Worm (Caenorhabditis elegans) whole organism, L2 larva: ENCODE measurements around the gene C05C8.1.
A peak's percentile ranks its signal among the peaks of the same experiment; 100 is the strongest.

Experiments used
- C34F6.9 ChIP-seq: fragments of 150-350 bp; optimal IDR thresholded peaks from 2 replicates; lab custom pipeline; 2014; ENCODE audit warnings: missing biosample characterization, missing genetic modification characterization
- Y55F3AM.14 ChIP-seq: fragments of 200-800 bp; sonication (Bioruptor generic); optimal IDR thresholded peaks from 2 replicates; lab custom pipeline; 2018; ENCODE audit warnings: mild to moderate bottlenecking, missing genetic modification characterization, missing compliant biosample characterization
- ZK546.5 ChIP-seq: sonication (generic microtip); optimal IDR thresholded peaks from 2 replicates; lab custom pipeline; 2017; ENCODE audit warnings: missing biosample characterization, missing genetic modification characterization
- aly-2 ChIP-seq: fragments of 150-350 bp; optimal IDR thresholded peaks from 2 replicates; lab custom pipeline; 2014; ENCODE audit warnings: missing biosample characterization, missing genetic modification characterization
- ama-1 ChIP-seq: fragments of 150-350 bp; optimal IDR thresholded peaks from 2 replicates; lab custom pipeline; 2018; ENCODE audit warnings: inconsistent platforms
- blmp-1 ChIP-seq: sonication (generic microtip); optimal IDR thresholded peaks from 2 replicates; lab custom pipeline; 2017; ENCODE audit warnings: missing genetic modification characterization, mild to moderate bottlenecking, missing compliant biosample characterization, antibody characterized with exemption, moderate library complexity; ENCODE audit not compliant: insufficient read depth
- ceh-16 ChIP-seq: fragments of 150-350 bp; optimal IDR thresholded peaks from 2 replicates; lab custom pipeline; 2014; ENCODE audit warnings: missing biosample characterization, missing genetic modification characterization
- ceh-82 ChIP-seq: fragments of 150-350 bp; optimal IDR thresholded peaks from 2 replicates; lab custom pipeline; 2014; ENCODE audit warnings: missing biosample characterization, missing genetic modification characterization
- crh-2 ChIP-seq: sonication (generic microtip); optimal IDR thresholded peaks from 2 replicates; lab custom pipeline; 2017; ENCODE audit warnings: missing biosample characterization, missing genetic modification characterization
- dmd-4 ChIP-seq: sonication (generic microtip); optimal IDR thresholded peaks from 2 replicates; lab custom pipeline; 2017; ENCODE audit warnings: missing biosample characterization, missing genetic modification characterization
- egl-27 ChIP-seq: sonication (generic microtip); optimal IDR thresholded peaks from 3 replicates; lab custom pipeline; 2017; ENCODE audit warnings: missing biosample characterization, missing genetic modification reagents, missing genetic modification characterization
- elt-3 ChIP-seq: sonication (generic microtip); optimal IDR thresholded peaks from 2 replicates; lab custom pipeline; 2017; ENCODE audit warnings: missing biosample characterization, missing genetic modification characterization
- fos-1 ChIP-seq: fragments of 150-350 bp; optimal IDR thresholded peaks from 2 replicates; lab custom pipeline; 2014; ENCODE audit warnings: missing biosample characterization, missing genetic modification characterization
- gmeb-1 ChIP-seq: fragments of 150-350 bp; optimal IDR thresholded peaks from 2 replicates; lab custom pipeline; 2014; ENCODE audit warnings: missing biosample characterization, missing genetic modification characterization
- lin-11 ChIP-seq: fragments of 150-350 bp; sonication (generic microtip); optimal IDR thresholded peaks from 2 replicates; lab custom pipeline; 2014; ENCODE audit warnings: missing biosample characterization, missing genetic modification characterization, inconsistent platforms, mixed read lengths
- lin-39 ChIP-seq: fragments of 150-350 bp; optimal IDR thresholded peaks from 2 replicates; lab custom pipeline; 2014; ENCODE audit warnings: missing biosample characterization, missing genetic modification reagents, missing genetic modification characterization
- mab-5 ChIP-seq: fragments of 150-350 bp; optimal IDR thresholded peaks from 2 replicates; lab custom pipeline; 2014; ENCODE audit warnings: missing biosample characterization, missing genetic modification characterization
- mdl-1 ChIP-seq, 2 experiments: fragments of 150-350 bp in 1 of 2; sonication (generic microtip) in 1 of 2; optimal IDR thresholded peaks; 2 replicates each; lab custom pipeline; 2017; ENCODE audit warnings: missing biosample characterization in 2 of 2, missing genetic modification characterization in 2 of 2
- nhr-10 ChIP-seq: sonication (generic microtip); optimal IDR thresholded peaks from 2 replicates; lab custom pipeline; 2017; ENCODE audit warnings: missing biosample characterization, missing genetic modification characterization
- nhr-11 ChIP-seq: fragments of 150-350 bp; optimal IDR thresholded peaks from 2 replicates; lab custom pipeline; 2014; ENCODE audit warnings: missing biosample characterization, missing genetic modification characterization
- nhr-12 ChIP-seq: fragments of 150-350 bp; optimal IDR thresholded peaks from 2 replicates; lab custom pipeline; 2014; ENCODE audit warnings: missing biosample characterization, missing genetic modification characterization
- nhr-129 ChIP-seq: fragments of 150-350 bp; optimal IDR thresholded peaks from 2 replicates; lab custom pipeline; 2014; ENCODE audit warnings: missing biosample characterization, missing genetic modification characterization
- nhr-21 ChIP-seq: fragments of 150-350 bp; optimal IDR thresholded peaks from 2 replicates; lab custom pipeline; 2014; ENCODE audit warnings: missing biosample characterization, missing genetic modification characterization
- nhr-23 ChIP-seq: fragments of 150-350 bp; optimal IDR thresholded peaks from 2 replicates; lab custom pipeline; 2014; ENCODE audit warnings: missing biosample characterization, missing genetic modification reagents, missing genetic modification characterization
- nhr-237 ChIP-seq: fragments of 150-350 bp; optimal IDR thresholded peaks from 2 replicates; lab custom pipeline; 2014; ENCODE audit warnings: missing biosample characterization, missing genetic modification characterization
- nhr-25 ChIP-seq: fragments of 150-350 bp; sonication (generic microtip); optimal IDR thresholded peaks from 3 replicates; lab custom pipeline; 2014; ENCODE audit warnings: missing biosample characterization, missing genetic modification characterization
- nhr-77 ChIP-seq: fragments of 150-350 bp; optimal IDR thresholded peaks from 2 replicates; lab custom pipeline; 2014; ENCODE audit warnings: missing biosample characterization, missing genetic modification characterization
- peb-1 ChIP-seq: fragments of 150-350 bp; optimal IDR thresholded peaks from 2 replicates; lab custom pipeline; 2014; ENCODE audit warnings: missing biosample characterization, missing genetic modification characterization
- sem-4 ChIP-seq: fragments of 150-350 bp; optimal IDR thresholded peaks from 2 replicates; lab custom pipeline; 2014; ENCODE audit warnings: missing biosample characterization, missing genetic modification reagents, missing genetic modification characterization
- skn-1 ChIP-seq: sonication (generic microtip); optimal IDR thresholded peaks from 2 replicates; lab custom pipeline; 2017; ENCODE audit warnings: missing biosample characterization, missing genetic modification characterization
- sma-3 ChIP-seq: sonication (generic microtip); optimal IDR thresholded peaks from 2 replicates; lab custom pipeline; 2016; ENCODE audit warnings: missing genetic modification reagents, missing genetic modification characterization, missing compliant biosample characterization
- sma-9 ChIP-seq, 2 experiments: fragments of 150-350 bp in 1 of 2; sonication (generic microtip) in 1 of 2; optimal IDR thresholded peaks; 2 replicates each; lab custom pipeline; 2014 to 2016; ENCODE audit warnings: missing genetic modification characterization in 2 of 2, mild to moderate bottlenecking in 1 of 2, missing biosample characterization in 1 of 2, missing compliant biosample characterization in 1 of 2, missing genetic modification reagents in 1 of 2, moderate library complexity in 1 of 2
- unc-39 ChIP-seq: fragments of 150-350 bp; optimal IDR thresholded peaks from 2 replicates; lab custom pipeline; 2014; ENCODE audit warnings: missing biosample characterization, missing genetic modification characterization
- unc-55 ChIP-seq: fragments of 150-350 bp; sonication (generic microtip); optimal IDR thresholded peaks from 3 replicates; lab custom pipeline; 2014; ENCODE audit warnings: missing biosample characterization, missing genetic modification reagents, missing genetic modification characterization
- zag-1 ChIP-seq: fragments of 150-350 bp; optimal IDR thresholded peaks from 2 replicates; lab custom pipeline; 2014; ENCODE audit warnings: missing biosample characterization, missing genetic modification characterization
- ztf-1 ChIP-seq: fragments of 200-800 bp; sonication (Bioruptor generic); conservative IDR thresholded peaks from 2 replicates; pipeline ENCODE4 v1.3.6; 2022; ENCODE audit warnings: missing genetic modification characterization, missing compliant biosample characterization
- ztf-11 ChIP-seq: sonication (generic microtip); optimal IDR thresholded peaks from 2 replicates; lab custom pipeline; 2017; ENCODE audit warnings: missing biosample characterization, missing genetic modification characterization
- ztf-4 ChIP-seq: fragments of 150-350 bp; optimal IDR thresholded peaks from 2 replicates; lab custom pipeline; 2014; ENCODE audit warnings: missing biosample characterization, missing genetic modification characterization

Gene C05C8.1

DNA sequence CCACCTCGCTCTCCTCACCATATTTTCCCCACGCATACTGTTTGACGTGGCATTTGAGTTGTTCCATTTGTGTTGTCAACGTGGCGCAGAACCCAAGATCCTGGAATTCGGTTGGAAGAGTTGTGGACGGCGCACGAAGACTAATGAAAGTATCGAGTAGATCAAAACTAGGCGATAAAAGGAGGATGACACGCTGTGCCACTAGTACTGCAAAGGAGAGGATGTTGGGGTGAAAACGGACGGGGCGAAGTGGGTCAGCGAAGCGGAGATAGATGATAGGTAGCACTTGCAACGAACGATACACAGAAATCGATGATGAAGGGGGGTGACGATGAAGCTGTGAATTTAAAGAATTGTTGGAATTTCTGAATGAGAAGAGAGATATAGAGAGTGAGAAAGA is 7.4 kb downstream of the C05C8.1 start, which contains the start of gene C05C8.7:
C05C8.7 (minus strand) TSS at position 100 of the 400 bp plus-strand sequence.
- TF ChIP-seq ama-1 (no peak), ceh-16 (tag; lab: Kevin White, UChicago) (no peak), unc-39 (tag; lab: Kevin White, UChicago) (no peak), unc-55 (GFP tag; lab: Kevin White, UChicago) (no peak), sem-4 (no peak), nhr-25 (tag; lab: Kevin White, UChicago) (no peak), fos-1 (tag; lab: Kevin White, UChicago) (no peak), nhr-129 (no peak), nhr-77 (no peak), ztf-1 (GFP tag; lab: Robert Waterston, UW) (no peak), nhr-10 (tag; lab: Kevin White, UChicago) (no peak), ZK546.5 (tag; lab: Kevin White, UChicago) (no peak), lin-11 (no peak), mab-5 (tag; lab: Kevin White, UChicago) (no peak), ztf-4 (no peak), aly-2 (tag; lab: Kevin White, UChicago) (no peak), C34F6.9 (no peak), nhr-11 (tag; lab: Kevin White, UChicago) (no peak), nhr-237 (tag; lab: Kevin White, UChicago) (no peak)

ce11 chrV:7248227-7248953 is 8.8 kb downstream of the C05C8.1 start:
- peak; percentile 20 for TF ChIP-seq nhr-25 (tag; lab: Kevin White, UChicago)
- peak; percentile 25 for TF ChIP-seq sma-9 (GFP tag; optimal IDR thresholded peaks at IDR 0.05; lab: Kevin White, UChicago)
- no peak for TF ChIP-seq sma-9 (tag; optimal IDR thresholded peaks at IDR 0.05; lab: Kevin White, UChicago)
- no peak for TF ChIP-seq lin-11

- TF ChIP-seq gmeb-1 (tag; lab: Kevin White, UChicago) (no peak), ZK546.5 (tag; lab: Kevin White, UChicago) (no peak), zag-1 (tag; lab: Kevin White, UChicago) (no peak), sma-3 (GFP tag; lab: Kevin White, UChicago) (no peak), peb-1 (tag; lab: Kevin White, UChicago) (no peak)
These were observed 15.5 kb downstream of the C05C8.1 start, which contains the start of gene C05C8.8 for ce11 chrV:7255095-7255494. TSS of gene C05C8.8 (minus strand) at chrV:7255195.

ce11 chrV:7258965-7259364 is 19.4 kb downstream of the C05C8.1 start, which contains the start of gene C13A2.12:
TSS of gene C13A2.12 (plus strand) at chrV:7259265.
- TF ChIP-seq ztf-11 (tag; lab: Kevin White, UChicago) = no peak
- no peak for TF ChIP-seq blmp-1 (tag; lab: Kevin White, UChicago)
- TF ChIP-seq peb-1 (tag; lab: Kevin White, UChicago) = no peak
- no peak for TF ChIP-seq skn-1
- TF ChIP-seq nhr-237 (tag; lab: Kevin White, UChicago) = no peak
- TF ChIP-seq lin-39 (tag; lab: Kevin White, UChicago) = no peak
- no peak for TF ChIP-seq ama-1
- TF ChIP-seq nhr-21 = no peak
- no peak for TF ChIP-seq nhr-23 (tag; lab: Kevin White, UChicago)
- TF ChIP-seq nhr-10 (tag; lab: Kevin White, UChicago) = no peak
- TF ChIP-seq, all 48 proteins: peak for 0

DNA sequence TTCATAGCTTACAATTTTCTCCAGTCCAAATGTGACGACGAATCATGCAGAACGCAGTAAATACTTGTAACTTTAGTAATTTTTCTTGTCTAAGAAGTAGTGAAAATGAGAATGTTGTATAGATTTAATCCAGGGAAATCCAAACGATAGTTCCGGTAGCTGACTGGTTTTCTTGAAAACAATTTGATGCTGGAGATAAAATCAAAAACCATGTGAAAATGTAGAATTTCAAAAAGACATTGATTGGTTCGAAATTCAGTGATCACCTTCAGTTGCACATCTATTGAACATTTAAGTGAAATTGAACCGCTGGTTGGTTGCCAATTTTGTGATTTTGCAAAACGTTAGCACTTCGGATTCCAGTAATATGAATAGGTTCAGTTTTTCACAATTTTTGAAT is 24.5 kb downstream of the C05C8.1 start, which contains the start of gene C13A2.9:
C13A2.9 (minus strand) TSS at position 101 of the 400 bp plus-strand sequence.
- TF ChIP-seq elt-3 (no peak), nhr-10 (tag; lab: Kevin White, UChicago) (no peak), ztf-4 (no peak), ceh-82 (tag; lab: Kevin White, UChicago) (no peak), egl-27 (tag; lab: Kevin White, UChicago) (no peak), nhr-12 (tag; lab: Kevin White, UChicago) (no peak), Y55F3AM.14 (GFP tag; lab: Kevin White, UChicago) (no peak), unc-55 (GFP tag; lab: Kevin White, UChicago) (no peak), zag-1 (tag; lab: Kevin White, UChicago) (no peak), dmd-4 (tag; lab: Kevin White, UChicago) (no peak), ztf-1 (GFP tag; lab: Robert Waterston, UW) (no peak), sem-4 (no peak), mdl-1 (tag; optimal IDR thresholded peaks at IDR 0.05; lab: Kevin White, UChicago) (no peak), aly-2 (tag; lab: Kevin White, UChicago) (no peak), crh-2 (tag; lab: Kevin White, UChicago) (no peak), skn-1 (no peak), ztf-11 (tag; lab: Kevin White, UChicago) (no peak)
- TF ChIP-seq, all 48 proteins: peak for 0
